Comparison of ENCODE assay signal across 1 fruit fly cellular context in genomic region chr3R:6368100-6368499, dm6.
TF ChIP-seq lines count a peak whose summit lies in the region.

CG42724 (minus strand) TSS chr3R:6368288.

TF ChIP-seq in whole organism, embryonic, 481 proteins besides CTCF, POLR2A, EP300 and RAD21 (continued from another document and continues in another):
- TF ChIP-seq CG13287 (GFP tag; IDR thresholded peaks at IDR 0.05; lab: Robert Waterston, UW; ENCODE audit: partially characterized antibody) (peak; percentile 8; the same call in 1 of the 2 replicates), oc (tag; optimal IDR thresholded peaks at IDR 0.05; lab: Kevin White, UChicago) (no peak), trh (GFP tag; optimal IDR thresholded peaks at IDR 0.05; lab: Kevin White, UChicago) (peak; percentile 26), Hmr (GFP tag; optimal IDR thresholded peaks at IDR 0.05; lab: Kevin White, UChicago) (no peak), GATAe (GFP tag; conservative IDR thresholded peaks at IDR 0.05; lab: Robert Waterston, UW) (no peak), tna (GFP tag; IDR thresholded peaks at IDR 0.05; lab: Robert Waterston, UW; ENCODE audit: partially characterized antibody) (no peak), sisA (GFP tag; IDR thresholded peaks at IDR 0.05; lab: Robert Waterston, UW) (peak; percentile 67), CG17359 (tag; optimal IDR thresholded peaks at IDR 0.05; lab: Kevin White, UChicago) (no peak), jumu (GFP tag; optimal IDR thresholded peaks at IDR 0.05; lab: Kevin White, UChicago) (peak; percentile 86), stc (GFP tag; IDR thresholded peaks at IDR 0.05; lab: Robert Waterston, UW) (peak; percentile 44; the same call in 1 of the 2 replicates), zf30C (GFP tag; optimal IDR thresholded peaks at IDR 0.05; lab: Kevin White, UChicago) (no peak), CG12299 (tag; optimal IDR thresholded peaks at IDR 0.05; lab: Kevin White, UChicago) (peak; percentile 39), CG4854 (GFP tag; optimal IDR thresholded peaks at IDR 0.05; lab: Kevin White, UChicago) (peak; percentile 50), Gsc (GFP tag; IDR thresholded peaks at IDR 0.05; lab: Robert Waterston, UW) (no peak), PHDP (tag; optimal IDR thresholded peaks at IDR 0.05; lab: Kevin White, UChicago) (no peak), CG12744 (GFP tag; optimal IDR thresholded peaks at IDR 0.05; lab: Kevin White, UChicago) (peak; percentile 36), CG13775 (GFP tag; optimal IDR thresholded peaks at IDR 0.05; lab: Kevin White, UChicago) (peak; percentile 36), row (GFP tag; IDR thresholded peaks at IDR 0.05; lab: Robert Waterston, UW) (peak; percentile 89), cad (GFP tag; optimal IDR thresholded peaks at IDR 0.05; lab: Kevin White, UChicago) (no peak), psq (GFP tag; optimal IDR thresholded peaks at IDR 0.05; lab: Kevin White, UChicago) (no peak), CG10366 (GFP tag; IDR thresholded peaks at IDR 0.05; lab: Robert Waterston, UW) (peak; percentile 29; the same call in 1 of the 2 replicates), CG18476 (GFP tag; optimal IDR thresholded peaks at IDR 0.05; lab: Kevin White, UChicago) (no peak), dan (GFP tag; IDR thresholded peaks at IDR 0.05; lab: Robert Waterston, UW) (no peak), CG10321 (GFP tag; IDR thresholded peaks at IDR 0.05; lab: Robert Waterston, UW) (no peak), ATbp (GFP tag; optimal IDR thresholded peaks at IDR 0.05; lab: Kevin White, UChicago) (no peak), CG2875 (GFP tag; optimal IDR thresholded peaks at IDR 0.05; lab: Kevin White, UChicago) (no peak), CG2678 (tag; optimal IDR thresholded peaks at IDR 0.05; lab: Kevin White, UChicago) (no peak), twi (tag; optimal IDR thresholded peaks at IDR 0.05; lab: Kevin White, UChicago) (no peak), CG12659 (GFP tag; optimal IDR thresholded peaks at IDR 0.05; lab: Kevin White, UChicago) (peak; percentile 67), HLHmδ (GFP tag; optimal IDR thresholded peaks at IDR 0.05; lab: Kevin White, UChicago) (no peak), schlank (tag; optimal IDR thresholded peaks at IDR 0.05; lab: Kevin White, UChicago) (no peak), CG18011 (GFP tag; optimal IDR thresholded peaks at IDR 0.05; lab: Kevin White, UChicago) (peak; percentile 42), Taf1 (GFP tag; IDR thresholded peaks at IDR 0.05; lab: Robert Waterston, UW) (no peak), Fer2 (tag; optimal IDR thresholded peaks at IDR 0.05; lab: Kevin White, UChicago) (no peak), CkIIα-i1 (GFP tag; IDR thresholded peaks at IDR 0.05; lab: Robert Waterston, UW) (no peak), abd-A (tag; optimal IDR thresholded peaks at IDR 0.05; lab: Kevin White, UChicago) (no peak), CG7372 (GFP tag; IDR thresholded peaks at IDR 0.05; lab: Robert Waterston, UW) (peak; percentile 31; the same call in 1 of the 2 replicates), CG6791 (GFP tag; IDR thresholded peaks at IDR 0.05; lab: Robert Waterston, UW; ENCODE audit: partially characterized antibody) (0 out of 3 replicates have a peak, but pooled peaks have one; percentile 43), CG11085 (GFP tag; IDR thresholded peaks at IDR 0.05; lab: Robert Waterston, UW) (no peak), Hey (tag; optimal IDR thresholded peaks at IDR 0.05; lab: Kevin White, UChicago) (no peak), Hand (GFP tag; optimal IDR thresholded peaks at IDR 0.05; lab: Kevin White, UChicago) (no peak), da (GFP tag; optimal IDR thresholded peaks at IDR 0.05; lab: Kevin White, UChicago) (peak; percentile 34), CG30020 (tag; optimal IDR thresholded peaks at IDR 0.05; lab: Kevin White, UChicago) (peak; percentile 44), nmo (GFP tag; optimal IDR thresholded peaks at IDR 0.05; lab: Kevin White, UChicago) (peak; percentile 64), org-1 (GFP tag; optimal IDR thresholded peaks at IDR 0.05; lab: Kevin White, UChicago) (peak; percentile 43), MTF-1 (GFP tag; optimal IDR thresholded peaks at IDR 0.05; lab: Kevin White, UChicago; ENCODE audit: borderline replicate concordance) (no peak), sqz (GFP tag; optimal IDR thresholded peaks at IDR 0.05; lab: Kevin White, UChicago) (no peak), Hr51 (GFP tag; optimal IDR thresholded peaks at IDR 0.05; lab: Kevin White, UChicago) (peak in 1 of 2 experiments; percentile 58), CG14014 (GFP tag; IDR thresholded peaks at IDR 0.05; lab: Robert Waterston, UW) (no peak), D19B (GFP tag; optimal IDR thresholded peaks at IDR 0.05; lab: Kevin White, UChicago) (no peak), Ravus (GFP tag; IDR thresholded peaks at IDR 0.05; lab: Robert Waterston, UW) (no peak), prd (optimal IDR thresholded peaks at IDR 0.05; lab: Kevin White, UChicago) (no peak), prd (GFP tag; IDR thresholded peaks at IDR 0.05; lab: Robert Waterston, UW) (peak; percentile 78), odd (GFP tag; optimal IDR thresholded peaks at IDR 0.05; lab: Kevin White, UChicago) (no peak), aop (GFP tag; IDR thresholded peaks at IDR 0.05; lab: Robert Waterston, UW) (no peak), CG3163 (GFP tag; optimal IDR thresholded peaks at IDR 0.05; lab: Kevin White, UChicago) (peak; percentile 60), insv (GFP tag; optimal IDR thresholded peaks at IDR 0.05; lab: Kevin White, UChicago) (no peak), CG4360 (GFP tag; IDR thresholded peaks at IDR 0.05; lab: Robert Waterston, UW) (no peak), Antp (GFP tag; optimal IDR thresholded peaks at IDR 0.05; lab: Kevin White, UChicago) (peak; percentile 78), sim (GFP tag; IDR thresholded peaks at IDR 0.05; lab: Robert Waterston, UW) (0 out of 2 replicates have a peak, but pooled peaks have one; percentile 18), mld (GFP tag; IDR thresholded peaks at IDR 0.05; lab: Robert Waterston, UW; ENCODE audit: partially characterized antibody) (no peak), CG11398 (GFP tag; optimal IDR thresholded peaks at IDR 0.05; lab: Kevin White, UChicago) (peak; percentile 52), corto (GFP tag; optimal IDR thresholded peaks at IDR 0.05; lab: Kevin White, UChicago) (no peak), Doc3 (GFP tag; IDR thresholded peaks at IDR 0.05; lab: Robert Waterston, UW; ENCODE audit: partially characterized antibody) (peak; percentile 17; the same call in 1 of the 3 replicates), Ada2b (GFP tag; IDR thresholded peaks at IDR 0.05; lab: Robert Waterston, UW) (peak; percentile 55), CG6175 (GFP tag; IDR thresholded peaks at IDR 0.05; lab: Robert Waterston, UW) (0 out of 3 replicates have a peak, but pooled peaks have one; percentile 32), cg (GFP tag; optimal IDR thresholded peaks at IDR 0.05; lab: Kevin White, UChicago) (no peak), HLH4C (GFP tag; IDR thresholded peaks at IDR 0.05; lab: Robert Waterston, UW; ENCODE audit: partially characterized antibody) (no peak), gfzf (GFP tag; optimal IDR thresholded peaks at IDR 0.05; lab: Kevin White, UChicago) (no peak), sug (tag; optimal IDR thresholded peaks at IDR 0.05; lab: Kevin White, UChicago) (no peak), btn (GFP tag; optimal IDR thresholded peaks at IDR 0.05; lab: Kevin White, UChicago) (no peak), CG4617 (GFP tag; optimal IDR thresholded peaks at IDR 0.05; lab: Kevin White, UChicago; ENCODE audit: borderline replicate concordance) (peak; percentile 89), CG15073 (GFP tag; optimal IDR thresholded peaks at IDR 0.05; lab: Kevin White, UChicago) (no peak), CG1647 (GFP tag; optimal IDR thresholded peaks at IDR 0.05; lab: Kevin White, UChicago) (peak; percentile 70), Dip2 (GFP tag; IDR thresholded peaks at IDR 0.05; lab: Robert Waterston, UW) (no peak), Rfx (GFP tag; IDR thresholded peaks at IDR 0.05; lab: Robert Waterston, UW) (peak; percentile 80), gce (GFP tag; IDR thresholded peaks at IDR 0.05; lab: Robert Waterston, UW) (no peak), nau (GFP tag; optimal IDR thresholded peaks at IDR 0.05; lab: Kevin White, UChicago) (no peak), CG9817 (tag; optimal IDR thresholded peaks at IDR 0.05; lab: Kevin White, UChicago) (peak; percentile 62), pzg (GFP tag; optimal IDR thresholded peaks at IDR 0.05; lab: Kevin White, UChicago) (peak; percentile 86), CG4328 (GFP tag; optimal IDR thresholded peaks at IDR 0.05; lab: Kevin White, UChicago) (no peak), CG18599 (GFP tag; optimal IDR thresholded peaks at IDR 0.05; lab: Kevin White, UChicago) (no peak), NFAT (GFP tag; IDR thresholded peaks at IDR 0.05; lab: Robert Waterston, UW) (peak; percentile 57; the same call in 1 of the 2 replicates), CG3407 (GFP tag; optimal IDR thresholded peaks at IDR 0.05; lab: Kevin White, UChicago) (no peak), Kr (GFP tag; optimal IDR thresholded peaks at IDR 0.05; lab: Kevin White, UChicago) (no peak), bcd (GFP tag; optimal IDR thresholded peaks at IDR 0.05; lab: Kevin White, UChicago) (peak; percentile 9), ara (GFP tag; IDR thresholded peaks at IDR 0.05; lab: Robert Waterston, UW) (0 out of 2 replicates have a peak, but pooled peaks have one; percentile 27), pho (GFP tag; optimal IDR thresholded peaks at IDR 0.05; lab: Kevin White, UChicago) (peak; percentile 74), dysf (GFP tag; IDR thresholded peaks at IDR 0.05; lab: Robert Waterston, UW) (peak; percentile 52; the same call in 2 of the 3 replicates), B-H2 (GFP tag; optimal IDR thresholded peaks at IDR 0.05; lab: Kevin White, UChicago) (no peak), H15 (GFP tag; IDR thresholded peaks at IDR 0.05; lab: Robert Waterston, UW) (peak; percentile 44; the same call in 1 of the 3 replicates), CG12219 (GFP tag; optimal IDR thresholded peaks at IDR 0.05; lab: Kevin White, UChicago) (no peak), CG11247 (GFP tag; IDR thresholded peaks at IDR 0.05; lab: Robert Waterston, UW) (peak; percentile 60; the same call in 1 of the 2 replicates), CG11696 (GFP tag; IDR thresholded peaks at IDR 0.05; lab: Robert Waterston, UW) (no peak), CG2202 (tag; optimal IDR thresholded peaks at IDR 0.05; lab: Kevin White, UChicago) (no peak), CG11093 (GFP tag; IDR thresholded peaks at IDR 0.05; lab: Robert Waterston, UW) (no peak; the same call in 2 of the 3 replicates), stwl (tag; optimal IDR thresholded peaks at IDR 0.05; lab: Kevin White, UChicago) (peak; percentile 57), Opbp (GFP tag; IDR thresholded peaks at IDR 0.05; lab: Robert Waterston, UW; ENCODE audit: partially characterized antibody) (no peak), ind (GFP tag; optimal IDR thresholded peaks at IDR 0.05; lab: Kevin White, UChicago) (peak; percentile 65), Spps (tag; optimal IDR thresholded peaks at IDR 0.05; lab: Kevin White, UChicago) (no peak), Nf-YB (GFP tag; optimal IDR thresholded peaks at IDR 0.05; lab: Kevin White, UChicago) (no peak), CG34422 (GFP tag; IDR thresholded peaks at IDR 0.05; lab: Robert Waterston, UW) (peak; percentile 44; the same call in 1 of the 3 replicates), lola (GFP tag; optimal IDR thresholded peaks at IDR 0.05; lab: Kevin White, UChicago) (no peak), CG17912 (GFP tag; optimal IDR thresholded peaks at IDR 0.05; lab: Kevin White, UChicago) (no peak), CG14441 (GFP tag; IDR thresholded peaks at IDR 0.05; lab: Robert Waterston, UW) (peak; percentile 50), pan (optimal IDR thresholded peaks at IDR 0.05; lab: Kevin White, UChicago) (no peak), pan (GFP tag; optimal IDR thresholded peaks at IDR 0.05 in 1 of 2, IDR thresholded peaks at IDR 0.05 in 1 of 2) (peak in 1 of 2 experiments; percentile 55), Hmx (GFP tag; optimal IDR thresholded peaks at IDR 0.05; lab: Kevin White, UChicago) (no peak), Max (GFP tag; optimal IDR thresholded peaks at IDR 0.05; lab: Kevin White, UChicago) (peak; percentile 11), CG11560 (tag; IDR thresholded peaks at IDR 0.05; lab: Robert Waterston, UW) (peak; percentile 99), gem (tag; optimal IDR thresholded peaks at IDR 0.05; lab: Kevin White, UChicago) (no peak), NfI (GFP tag; optimal IDR thresholded peaks at IDR 0.05; lab: Kevin White, UChicago) (no peak), Hsf (GFP tag; optimal IDR thresholded peaks at IDR 0.05; lab: Kevin White, UChicago) (peak; percentile 63), MBD-R2 (GFP tag; IDR thresholded peaks at IDR 0.05; lab: Robert Waterston, UW) (peak; percentile 73), ato (GFP tag; IDR thresholded peaks at IDR 0.05; lab: Robert Waterston, UW; ENCODE audit: partially characterized antibody) (no peak), bbx (GFP tag; IDR thresholded peaks at IDR 0.05; lab: Robert Waterston, UW; ENCODE audit: partially characterized antibody) (no peak), bsh (GFP tag; optimal IDR thresholded peaks at IDR 0.05; lab: Kevin White, UChicago) (no peak), CG17385 (GFP tag; optimal IDR thresholded peaks at IDR 0.05; lab: Kevin White, UChicago) (no peak), onecut (GFP tag; IDR thresholded peaks at IDR 0.05; lab: Robert Waterston, UW) (no peak), Poxn (GFP tag; IDR thresholded peaks at IDR 0.05; lab: Robert Waterston, UW) (no peak), CG10565 (GFP tag; optimal IDR thresholded peaks at IDR 0.05; lab: Kevin White, UChicago) (no peak), lbe (GFP tag; optimal IDR thresholded peaks at IDR 0.05; lab: Kevin White, UChicago) (no peak), CG32767 (GFP tag; IDR thresholded peaks at IDR 0.05; lab: Robert Waterston, UW) (no peak), Sry-β (GFP tag; optimal IDR thresholded peaks at IDR 0.05; lab: Kevin White, UChicago) (no peak), ase (GFP tag; IDR thresholded peaks at IDR 0.05; lab: Robert Waterston, UW) (0 out of 3 replicates have a peak, but pooled peaks have one; percentile 38), Atf6 (GFP tag; IDR thresholded peaks at IDR 0.05; lab: Robert Waterston, UW) (peak; percentile 36; the same call in 1 of the 2 replicates), ham (GFP tag; IDR thresholded peaks at IDR 0.05; lab: Robert Waterston, UW) (no peak), fd96Cb (tag; optimal IDR thresholded peaks at IDR 0.05; lab: Kevin White, UChicago) (no peak), Six4 (GFP tag; optimal IDR thresholded peaks at IDR 0.05; lab: Kevin White, UChicago) (peak; percentile 30), az2 (GFP tag; optimal IDR thresholded peaks at IDR 0.05; lab: Kevin White, UChicago) (peak; percentile 47), CG12769 (tag; optimal IDR thresholded peaks at IDR 0.05; lab: Kevin White, UChicago) (no peak)
